Worm (Caenorhabditis elegans) whole organism, early embryonic: Measurements from ENCODE around the gene cln-3.1.
"Not testable (repeated sequence)": the region's sequence is repeated elsewhere in the genome, so short reads cannot be mapped to it uniquely, and the experiment has no call there.

ENCODE experiments used
- B0310.2 ChIP-seq: sonication (generic microtip); optimal IDR thresholded peaks from 2 replicates; lab custom pipeline; 2016; ENCODE audit warnings: mild to moderate bottlenecking, missing genetic modification characterization, missing compliant biosample characterization
- F13C5.2 ChIP-seq: sonication (generic microtip); optimal IDR thresholded peaks from 2 replicates; lab custom pipeline; 2017; ENCODE audit warnings: mild to moderate bottlenecking, missing genetic modification characterization, inconsistent platforms, missing compliant biosample characterization
- aly-1 ChIP-seq: sonication (generic microtip); optimal IDR thresholded peaks from 2 replicates; lab custom pipeline; 2016; ENCODE audit warnings: missing genetic modification characterization, missing compliant biosample characterization
- ama-1 ChIP-seq: fragments of 150-350 bp; optimal IDR thresholded peaks from 2 replicates; lab custom pipeline; 2014
- ceh-13 ChIP-seq: fragments of 200-800 bp; sonication (Bioruptor generic); optimal IDR thresholded peaks from 2 replicates; lab custom pipeline; 2018; ENCODE audit warnings: mild to moderate bottlenecking, missing genetic modification characterization, missing compliant biosample characterization
- ceh-36 ChIP-seq: sonication (generic microtip); optimal IDR thresholded peaks from 2 replicates; lab custom pipeline; 2016; ENCODE audit warnings: missing genetic modification characterization, inconsistent platforms, missing compliant biosample characterization
- ets-7 ChIP-seq: sonication (generic microtip); optimal IDR thresholded peaks from 2 replicates; lab custom pipeline; 2016; ENCODE audit warnings: missing genotype, missing genetic modification characterization, missing compliant biosample characterization
- flt-1 ChIP-seq: fragments of 200-800 bp; sonication (Bioruptor generic); IDR thresholded peaks from 2 replicates; pipeline ENCODE4 v1.3.6; 2022; ENCODE audit warnings: missing genetic modification characterization, missing compliant biosample characterization
- hmbx-1 ChIP-seq: sonication (generic microtip); optimal IDR thresholded peaks from 2 replicates; lab custom pipeline; 2016; ENCODE audit warnings: mild to moderate bottlenecking, missing genetic modification characterization, missing compliant biosample characterization
- hmg-4 ChIP-seq: fragments of 200-800 bp; sonication (Bioruptor generic); optimal IDR thresholded peaks from 2 replicates; lab custom pipeline; 2018; ENCODE audit warnings: mild to moderate bottlenecking, missing genetic modification characterization, missing compliant biosample characterization
- hnd-1 ChIP-seq: sonication (generic microtip); optimal IDR thresholded peaks from 2 replicates; lab custom pipeline; 2016; ENCODE audit warnings: missing genetic modification characterization, missing compliant biosample characterization
- pes-1 ChIP-seq: fragments of 200-800 bp; sonication (Bioruptor generic); IDR thresholded peaks from 2 replicates; pipeline ENCODE4 v1.3.6; 2022; ENCODE audit warnings: missing genetic modification reagents, missing genetic modification characterization, missing compliant biosample characterization
- scrt-1 ChIP-seq: fragments of 200-800 bp; sonication (Bioruptor generic); IDR thresholded peaks from 2 replicates; pipeline ENCODE4 v1.3.6; 2022; ENCODE audit warnings: missing genetic modification characterization, missing compliant biosample characterization
- sea-1 ChIP-seq: fragments of 200-800 bp; sonication (Bioruptor generic); conservative IDR thresholded peaks from 2 replicates; pipeline ENCODE4 v1.3.6; 2022; ENCODE audit warnings: missing genetic modification characterization, missing compliant biosample characterization
- tbx-11 ChIP-seq: fragments of 200-800 bp; sonication (Bioruptor generic); IDR thresholded peaks from 2 replicates; pipeline ENCODE4 v1.3.6; 2022; ENCODE audit warnings: missing genetic modification characterization, missing compliant biosample characterization
- tbx-37 ChIP-seq: fragments of 200-800 bp; sonication (Bioruptor generic); conservative IDR thresholded peaks from 2 replicates; pipeline ENCODE4 v1.3.6; 2022; ENCODE audit warnings: missing genetic modification reagents, missing genetic modification characterization, missing compliant biosample characterization
- tra-4 ChIP-seq: sonication (generic microtip); optimal IDR thresholded peaks from 2 replicates; lab custom pipeline; 2017; ENCODE audit warnings: missing genetic modification characterization, missing compliant biosample characterization

Gene cln-3.1

ce11 chrV:11292682-11293081, 27.2 kb upstream of the cln-3.1 start:
- TF ChIP-seq B0310.2 (tag; lab: Kevin White, UChicago) (no peak), tra-4 (no peak), flt-1 (no peak), hnd-1 (no peak)

ce11 chrV:11290888-11291287, 25.4 kb upstream of the cln-3.1 start, which contains the start of gene C03E10.1:
C03E10.1 (plus strand) TSS chrV:11291188.
- TF ChIP-seq F13C5.2 (no peak), ama-1 (lab: Kevin White, UChicago) (no peak), tra-4 (no peak), pes-1 (no peak), sea-1 (GFP tag; lab: Robert Waterston, UW) (no peak), hnd-1 (no peak), B0310.2 (tag; lab: Kevin White, UChicago) (no peak), flt-1 (no peak), ceh-36 (no peak)

- TF ChIP-seq tbx-11; tra-4; tbx-37 (GFP tag; lab: Robert Waterston, UW): not testable (repeated sequence)
Measured at ce11 chrV:11286114-11286513, 20.7 kb upstream of the cln-3.1 start, which contains the start of gene C03E10.3. C03E10.3 (plus strand) TSS chrV:11286414.

ce11 chrV:11282272-11282671, 16.8 kb upstream of the cln-3.1 start, which contains the start of gene gly-20:
gly-20 (plus strand) TSS chrV:11282572.
- no peak for TF ChIP-seq flt-1

ce11 chrV:11281414-11282209, 16.2 kb upstream of the cln-3.1 start:
- TF ChIP-seq flt-1 = no peak
- no peak for TF ChIP-seq sea-1 (GFP tag; lab: Robert Waterston, UW)
- peak; percentile 52 for TF ChIP-seq hmg-4 (GFP tag; lab: Kevin White, UChicago)
- TF ChIP-seq hnd-1 = no peak
- no peak for TF ChIP-seq ets-7 (tag; lab: Kevin White, UChicago)
- TF ChIP-seq tbx-37 (GFP tag; lab: Robert Waterston, UW) = no peak
- TF ChIP-seq F13C5.2 = no peak
- TF ChIP-seq tbx-11 = no peak

ce11 chrV:11279564-11279963, 14.1 kb upstream of the cln-3.1 start:
- no peak for TF ChIP-seq tra-4
- TF ChIP-seq B0310.2 (tag; lab: Kevin White, UChicago) = no peak
- TF ChIP-seq scrt-1 (GFP tag; lab: Robert Waterston, UW) = no peak
- no peak for TF ChIP-seq tbx-37 (GFP tag; lab: Robert Waterston, UW)
- TF ChIP-seq tbx-11 = no peak
- no peak for TF ChIP-seq pes-1
- no peak for TF ChIP-seq ama-1 (lab: Kevin White, UChicago)
- no peak for TF ChIP-seq flt-1
- TF ChIP-seq F13C5.2 = no peak
- TF ChIP-seq hmbx-1 = no peak
- no peak for TF ChIP-seq aly-1 (tag; lab: Kevin White, UChicago)
- TF ChIP-seq ceh-36 = no peak
- TF ChIP-seq ets-7 (tag; lab: Kevin White, UChicago) = no peak
- no peak for TF ChIP-seq ceh-13 (GFP tag; lab: Kevin White, UChicago)
- no peak for TF ChIP-seq sea-1 (GFP tag; lab: Robert Waterston, UW)
- TF ChIP-seq hnd-1 = no peak
- TF ChIP-seq hmg-4 (GFP tag; lab: Kevin White, UChicago) = no peak

- TF ChIP-seq scrt-1 (GFP tag; lab: Robert Waterston, UW) = no peak
- no peak for TF ChIP-seq flt-1
- TF ChIP-seq hmg-4 (GFP tag; lab: Kevin White, UChicago) = no peak
- no peak for TF ChIP-seq tbx-11
Measured at ce11 chrV:11272848-11273247, 7.4 kb upstream of the cln-3.1 start, which contains the start of gene clec-223. clec-223 (plus strand) TSS chrV:11273148.

- no peak for TF ChIP-seq sea-1 (GFP tag; lab: Robert Waterston, UW)
- no peak for TF ChIP-seq aly-1 (tag; lab: Kevin White, UChicago)
- TF ChIP-seq B0310.2 (tag; lab: Kevin White, UChicago) = no peak
- TF ChIP-seq tra-4 = no peak
Measured at ce11 chrV:11271051-11271450, 5.6 kb upstream of the cln-3.1 start, which contains the start of gene clec-222. clec-222 (plus strand) TSS chrV:11271351.

- TF ChIP-seq ets-7 (tag; lab: Kevin White, UChicago) = no peak
- no peak for TF ChIP-seq flt-1
- TF ChIP-seq hmbx-1 = no peak
- no peak for TF ChIP-seq tbx-11
- TF ChIP-seq hmg-4 (GFP tag; lab: Kevin White, UChicago) = no peak
- no peak for TF ChIP-seq tra-4
- no peak for TF ChIP-seq pes-1
- no peak for TF ChIP-seq scrt-1 (GFP tag; lab: Robert Waterston, UW)
- no peak for TF ChIP-seq hnd-1
- no peak for TF ChIP-seq tbx-37 (GFP tag; lab: Robert Waterston, UW)
- no peak for TF ChIP-seq ceh-13 (GFP tag; lab: Kevin White, UChicago)
- no peak for TF ChIP-seq F13C5.2
- TF ChIP-seq B0310.2 (tag; lab: Kevin White, UChicago) = no peak
- no peak for TF ChIP-seq ceh-36
- TF ChIP-seq sea-1 (GFP tag; lab: Robert Waterston, UW) = no peak
Measured at ce11 chrV:11268791-11269190, 3.3 kb upstream of the cln-3.1 start, which contains the start of gene str-115. str-115 (plus strand) TSS chrV:11269091.
